Fruit fly (Drosophila melanogaster): ENCODE measurements around the gene CG7840.

Gene CG7840

dm6 chr2L:8266145-8266544 is 39.2 kb upstream of the CG7840 start (continued):
- TF ChIP-seq disco-r (GFP tag; optimal IDR thresholded peaks at IDR 0.05) (no peak), ara (GFP tag; IDR thresholded peaks at IDR 0.05) (no peak), CG33213 (GFP tag; optimal IDR thresholded peaks at IDR 0.05) (no peak), CG14667 (GFP tag; IDR thresholded peaks at IDR 0.05) (no peak), HLH3B (GFP tag; IDR thresholded peaks at IDR 0.05) (peak; percentile 54), shn (GFP tag; optimal IDR thresholded peaks at IDR 0.05) (no peak), Ets97D (GFP tag; optimal IDR thresholded peaks at IDR 0.05) (no peak), lilli (GFP tag; optimal IDR thresholded peaks at IDR 0.05) (no peak), CG4282 (GFP tag; optimal IDR thresholded peaks at IDR 0.05) (no peak), CG2875 (GFP tag; optimal IDR thresholded peaks at IDR 0.05) (peak; percentile 45), p53 (GFP tag; optimal IDR thresholded peaks at IDR 0.05) (no peak), lola (GFP tag; optimal IDR thresholded peaks at IDR 0.05) (peak in 1 of 3 experiments; percentile 29), nmo (GFP tag; optimal IDR thresholded peaks at IDR 0.05) (peak; percentile 74), Taf1 (GFP tag; IDR thresholded peaks at IDR 0.05) (no peak), CG12299 (tag; optimal IDR thresholded peaks at IDR 0.05) (no peak), CG15073 (GFP tag; optimal IDR thresholded peaks at IDR 0.05) (no peak), ro (GFP tag; IDR thresholded peaks at IDR 0.05) (no peak), CG12104 (GFP tag; optimal IDR thresholded peaks at IDR 0.05) (peak; percentile 55), CG10565 (GFP tag; optimal IDR thresholded peaks at IDR 0.05) (no peak), CG17829 (tag; optimal IDR thresholded peaks at IDR 0.05) (peak; percentile 47), sc (optimal IDR thresholded peaks at IDR 0.05) (no peak), sc (GFP tag; optimal IDR thresholded peaks at IDR 0.05) (no peak), nerfin-2 (GFP tag; IDR thresholded peaks at IDR 0.05; ENCODE audit: partially characterized antibody) (no peak), CG4360 (GFP tag; IDR thresholded peaks at IDR 0.05) (no peak), CG17328 (GFP tag; IDR thresholded peaks at IDR 0.05) (0 out of 2 replicates have a peak, but pooled peaks have one; percentile 23), prd (optimal IDR thresholded peaks at IDR 0.05) (no peak), prd (GFP tag; IDR thresholded peaks at IDR 0.05) (peak; percentile 60), ato (GFP tag; IDR thresholded peaks at IDR 0.05; ENCODE audit: partially characterized antibody) (no peak), Dek (tag; optimal IDR thresholded peaks at IDR 0.05) (peak; percentile 55), slp2 (GFP tag; optimal IDR thresholded peaks at IDR 0.05) (no peak), fd96Cb (tag; optimal IDR thresholded peaks at IDR 0.05) (peak; percentile 66), Eip74EF (GFP tag; optimal IDR thresholded peaks at IDR 0.05) (peak in 1 of 2 experiments; percentile 74), CG11504 (tag; optimal IDR thresholded peaks at IDR 0.05) (peak; percentile 72), CG2202 (tag; optimal IDR thresholded peaks at IDR 0.05) (no peak), org-1 (GFP tag; optimal IDR thresholded peaks at IDR 0.05) (peak; percentile 44), Jarid2 (GFP tag; optimal IDR thresholded peaks at IDR 0.05) (no peak), Hmx (GFP tag; optimal IDR thresholded peaks at IDR 0.05) (no peak), CG12942 (GFP tag; optimal IDR thresholded peaks at IDR 0.05) (peak; percentile 4), CG2889 (GFP tag; IDR thresholded peaks at IDR 0.05) (no peak; the same call in 2 of the 3 replicates), Sin3A (optimal IDR thresholded peaks at IDR 0.05) (no peak), CG11093 (GFP tag; IDR thresholded peaks at IDR 0.05) (no peak), CG17802 (tag; optimal IDR thresholded peaks at IDR 0.05) (no peak), CG31224 (GFP tag; IDR thresholded peaks at IDR 0.05) (no peak), bbx (GFP tag; IDR thresholded peaks at IDR 0.05; ENCODE audit: partially characterized antibody) (no peak), Scr (GFP tag; IDR thresholded peaks at IDR 0.05; ENCODE audit: partially characterized antibody) (no peak), sd (tag; optimal IDR thresholded peaks at IDR 0.05) (peak; percentile 24), Dbx (GFP tag; IDR thresholded peaks at IDR 0.05) (no peak), oc (tag; optimal IDR thresholded peaks at IDR 0.05) (peak; percentile 9), Fer1 (GFP tag; optimal IDR thresholded peaks at IDR 0.05) (peak; percentile 62), ci (GFP tag; IDR thresholded peaks at IDR 0.05) (0 out of 3 replicates have a peak, but pooled peaks have one; percentile 7), Max (GFP tag; optimal IDR thresholded peaks at IDR 0.05) (no peak), ind (GFP tag; optimal IDR thresholded peaks at IDR 0.05) (peak; percentile 1)

Data from whole organism, embryonic.